Fruit fly (Drosophila melanogaster) whole organism, embryonic: ENCODE data around the gene Ttc19.

ENCODE experiments used
- CG10431 ChIP-seq: fragments of 200-800 bp; sonication (Bioruptor generic); optimal IDR thresholded peaks from 3 replicates; lab custom pipeline; 2018; ENCODE audit warnings: missing biosample characterization, mild to moderate bottlenecking, missing genetic modification characterization
- CG10654 ChIP-seq: fragments of 200-800 bp; sonication (Bioruptor generic); optimal IDR thresholded peaks from 2 replicates; lab custom pipeline; 2016; ENCODE audit warnings: missing biosample characterization, missing genetic modification characterization
- CG10979 ChIP-seq: fragments of 200-800 bp; sonication (Bioruptor generic); optimal IDR thresholded peaks from 2 replicates; lab custom pipeline; 2018; ENCODE audit warnings: missing biosample characterization, mild to moderate bottlenecking, missing genetic modification characterization, moderate library complexity
- CG11247 ChIP-seq: fragments of 200-800 bp; sonication (Bioruptor generic); IDR thresholded peaks from 2 replicates; pipeline ENCODE4 v1.3.6; 2022; ENCODE audit warnings: missing biosample characterization, missing genetic modification characterization
- CG12155 ChIP-seq: fragments of 200-800 bp; sonication (Bioruptor generic); optimal IDR thresholded peaks from 3 replicates; lab custom pipeline; 2016; ENCODE audit warnings: missing biosample characterization, missing genetic modification characterization
- CG14710 ChIP-seq: fragments of 200-800 bp; sonication (Bioruptor generic); optimal IDR thresholded peaks from 3 replicates; lab custom pipeline; 2019; ENCODE audit warnings: missing biosample characterization, mild to moderate bottlenecking, missing genetic modification characterization, moderate library complexity
- CG1603 ChIP-seq: fragments of 200-800 bp; sonication (Bioruptor generic); optimal IDR thresholded peaks from 2 replicates; lab custom pipeline; 2019; ENCODE audit warnings: missing biosample characterization, mild to moderate bottlenecking, missing genetic modification characterization, moderate library complexity
- CG17186 ChIP-seq: fragments of 200-800 bp; sonication (Bioruptor generic); optimal IDR thresholded peaks from 3 replicates; lab custom pipeline; 2017; ENCODE audit warnings: missing biosample characterization, missing genetic modification reagents, missing genetic modification characterization
- CG17385 ChIP-seq: fragments of 200-800 bp; sonication (Bioruptor generic); optimal IDR thresholded peaks from 3 replicates; lab custom pipeline; 2018; ENCODE audit warnings: missing biosample characterization, mild to moderate bottlenecking, missing genetic modification characterization
- CG17802 ChIP-seq: fragments of 200-800 bp; sonication (Bioruptor generic); optimal IDR thresholded peaks from 2 replicates; lab custom pipeline; 2018; ENCODE audit warnings: missing biosample characterization, mild to moderate bottlenecking, missing genetic modification characterization, moderate library complexity
- CG18764 ChIP-seq: fragments of 200-800 bp; sonication (Bioruptor generic); optimal IDR thresholded peaks from 3 replicates; lab custom pipeline; 2016; ENCODE audit warnings: missing biosample characterization, missing genetic modification characterization
- CG2116 ChIP-seq: fragments of 200-800 bp; sonication (Bioruptor generic); optimal IDR thresholded peaks from 3 replicates; lab custom pipeline; 2018; ENCODE audit warnings: missing biosample characterization, mild to moderate bottlenecking, missing genetic modification characterization
- CG2875 ChIP-seq: fragments of 200-800 bp; sonication (Bioruptor generic); optimal IDR thresholded peaks from 2 replicates; lab custom pipeline; 2017; ENCODE audit warnings: missing biosample characterization, mild to moderate bottlenecking, missing genetic modification characterization, missing genetic modification reagents
- CG30431 ChIP-seq: fragments of 200-800 bp; sonication (Bioruptor generic); optimal IDR thresholded peaks from 2 replicates; lab custom pipeline; 2017; ENCODE audit warnings: missing biosample characterization, missing genetic modification characterization
- CG3065 ChIP-seq: fragments of 200-800 bp; sonication (Bioruptor generic); optimal IDR thresholded peaks from 2 replicates; lab custom pipeline; 2016; ENCODE audit warnings: missing biosample characterization, missing genetic modification characterization
- CG31388 ChIP-seq: fragments of 200-800 bp; sonication (Bioruptor generic); optimal IDR thresholded peaks from 2 replicates; lab custom pipeline; 2016; ENCODE audit warnings: missing biosample characterization, missing genetic modification characterization
- CG32767 ChIP-seq: fragments of 200-800 bp; sonication (Bioruptor generic); IDR thresholded peaks from 2 replicates; pipeline ENCODE4 v1.3.6; 2022; ENCODE audit warnings: missing biosample characterization, missing genetic modification characterization
- CG34376 ChIP-seq: fragments of 200-800 bp; sonication (Bioruptor generic); optimal IDR thresholded peaks from 2 replicates; lab custom pipeline; 2018; ENCODE audit warnings: missing biosample characterization, mild to moderate bottlenecking, missing genetic modification characterization
- CG6272 ChIP-seq: fragments of 200-800 bp; sonication (Bioruptor generic); IDR thresholded peaks from 2 replicates; pipeline ENCODE4 v1.3.6; 2022; ENCODE audit warnings: missing biosample characterization, missing genetic modification characterization
- CG7963 ChIP-seq: fragments of 200-800 bp; sonication (Bioruptor generic); IDR thresholded peaks from 3 replicates; pipeline ENCODE4 v1.3.6; 2022; ENCODE audit warnings: missing biosample characterization, missing genetic modification characterization; ENCODE audit not compliant: partially characterized antibody
- CG8765 ChIP-seq: fragments of 200-800 bp; sonication (Bioruptor generic); IDR thresholded peaks from 2 replicates; pipeline ENCODE4 v1.3.6; 2022; ENCODE audit warnings: missing biosample characterization, missing genetic modification characterization
- D ChIP-seq, 2 experiments: fragments of 200-800 bp in 1 of 2; fragments of >200 bp in 1 of 2; sonication (Bioruptor generic) in 1 of 2; optimal IDR thresholded peaks; 2 replicates in 1 of 2; 3 replicates in 1 of 2; lab custom pipeline; 2017; ENCODE audit warnings: mild to moderate bottlenecking in 1 of 2, missing biosample characterization in 1 of 2, missing genetic modification characterization in 1 of 2, missing genetic modification reagents in 1 of 2
- Doc2 ChIP-seq: fragments of 200-800 bp; sonication (Bioruptor generic); IDR thresholded peaks from 2 replicates; pipeline ENCODE4 v1.3.6; 2022; ENCODE audit warnings: missing biosample characterization, missing genetic modification characterization
- GATAe ChIP-seq: fragments of 200-800 bp; sonication (Bioruptor generic); conservative IDR thresholded peaks from 2 replicates; pipeline ENCODE4 v1.3.6; 2022; ENCODE audit warnings: missing biosample characterization, missing genetic modification characterization
- HLH4C ChIP-seq: fragments of 200-800 bp; sonication (Bioruptor generic); IDR thresholded peaks from 3 replicates; pipeline ENCODE4 v1.3.6; 2022; ENCODE audit warnings: missing biosample characterization, missing genetic modification characterization; ENCODE audit not compliant: partially characterized antibody
- HLHmδ ChIP-seq: fragments of 200-800 bp; sonication (Bioruptor generic); optimal IDR thresholded peaks from 2 replicates; lab custom pipeline; 2018; ENCODE audit warnings: missing biosample characterization, mild to moderate bottlenecking, missing genetic modification characterization, moderate library complexity
- Hey ChIP-seq: fragments of 200-800 bp; sonication (Bioruptor generic); optimal IDR thresholded peaks from 3 replicates; lab custom pipeline; 2018; ENCODE audit warnings: missing biosample characterization, mild to moderate bottlenecking, missing genetic modification characterization
- Hr3 ChIP-seq: fragments of 200-800 bp; sonication (Bioruptor generic); optimal IDR thresholded peaks from 3 replicates; lab custom pipeline; 2016; ENCODE audit warnings: missing biosample characterization, missing genetic modification characterization
- Myb ChIP-seq: fragments of 200-800 bp; sonication (Bioruptor generic); optimal IDR thresholded peaks from 2 replicates; lab custom pipeline; 2016; ENCODE audit warnings: missing biosample characterization, missing genetic modification characterization
- NfI ChIP-seq: fragments of 200-800 bp; sonication (Bioruptor generic); optimal IDR thresholded peaks from 3 replicates; lab custom pipeline; 2018; ENCODE audit warnings: missing biosample characterization, mild to moderate bottlenecking, missing genetic modification characterization, moderate library complexity
- Ravus ChIP-seq: fragments of 200-800 bp; sonication (Bioruptor generic); IDR thresholded peaks from 2 replicates; pipeline ENCODE4 v1.3.6; 2022; ENCODE audit warnings: missing biosample characterization, missing genetic modification characterization
- Tbp ChIP-seq: fragments of >200 bp; optimal IDR thresholded peaks from 2 replicates; lab custom pipeline; 2018; ENCODE audit warnings: missing biosample characterization, missing genetic modification characterization
- Vsx1 ChIP-seq: fragments of 200-800 bp; sonication (Bioruptor generic); optimal IDR thresholded peaks from 2 replicates; lab custom pipeline; 2017; ENCODE audit warnings: missing biosample characterization, mild to moderate bottlenecking, missing genetic modification characterization, missing genetic modification reagents
- cad ChIP-seq: fragments of >200 bp; optimal IDR thresholded peaks from 2 replicates; lab custom pipeline; 2017; ENCODE audit warnings: missing biosample characterization, missing genetic modification characterization
- corto ChIP-seq: fragments of 200-800 bp; sonication (Bioruptor generic); optimal IDR thresholded peaks from 2 replicates; lab custom pipeline; 2016; ENCODE audit warnings: missing biosample characterization, mild to moderate bottlenecking, missing genetic modification characterization, moderate library complexity
- h ChIP-seq: fragments of >200 bp; optimal IDR thresholded peaks from 2 replicates; lab custom pipeline; 2017
- ham ChIP-seq: fragments of 200-800 bp; sonication (Bioruptor generic); IDR thresholded peaks from 2 replicates; pipeline ENCODE4 v1.3.6; 2022; ENCODE audit warnings: missing biosample characterization, missing genetic modification characterization
- jumu ChIP-seq: fragments of 200-800 bp; sonication (Bioruptor generic); optimal IDR thresholded peaks from 3 replicates; lab custom pipeline; 2016; ENCODE audit warnings: missing biosample characterization, missing genetic modification characterization
- lilli ChIP-seq: fragments of 200-800 bp; sonication (Bioruptor generic); optimal IDR thresholded peaks from 3 replicates; lab custom pipeline; 2016; ENCODE audit warnings: missing biosample characterization, missing genetic modification characterization
- lmd ChIP-seq: fragments of 200-800 bp; sonication (Bioruptor generic); IDR thresholded peaks from 2 replicates; pipeline ENCODE4 v1.3.6; 2022; ENCODE audit warnings: missing biosample characterization, missing genetic modification characterization
- mam ChIP-seq: fragments of 200-800 bp; sonication (Bioruptor generic); optimal IDR thresholded peaks from 3 replicates; lab custom pipeline; 2016; ENCODE audit warnings: missing biosample characterization, missing genetic modification characterization
- mirr ChIP-seq: fragments of 200-800 bp; sonication (Bioruptor generic); optimal IDR thresholded peaks from 3 replicates; lab custom pipeline; 2018; ENCODE audit warnings: missing biosample characterization, mild to moderate bottlenecking, missing genetic modification characterization
- nerfin-2 ChIP-seq: fragments of 200-800 bp; sonication (Bioruptor generic); IDR thresholded peaks from 2 replicates; pipeline ENCODE4 v1.3.6; 2022; ENCODE audit warnings: missing biosample characterization, missing genetic modification characterization; ENCODE audit not compliant: partially characterized antibody
- pb ChIP-seq: fragments of 200-800 bp; sonication (Bioruptor generic); optimal IDR thresholded peaks from 3 replicates; lab custom pipeline; 2016; ENCODE audit warnings: missing biosample characterization, missing genetic modification characterization
- psq ChIP-seq: fragments of 200-800 bp; sonication (Bioruptor generic); optimal IDR thresholded peaks from 2 replicates; lab custom pipeline; 2017; ENCODE audit warnings: missing biosample characterization, missing genetic modification characterization
- repo ChIP-seq: fragments of 200-800 bp; sonication (Bioruptor generic); optimal IDR thresholded peaks from 2 replicates; lab custom pipeline; 2016; ENCODE audit warnings: missing biosample characterization, missing genetic modification characterization
- row ChIP-seq: fragments of 200-800 bp; sonication (Bioruptor generic); IDR thresholded peaks from 3 replicates; pipeline ENCODE4 v1.3.6; 2022; ENCODE audit warnings: missing biosample characterization, missing genetic modification characterization
- run ChIP-seq: fragments of 200-800 bp; sonication (Bioruptor generic); optimal IDR thresholded peaks from 3 replicates; lab custom pipeline; 2018; ENCODE audit warnings: missing biosample characterization, mild to moderate bottlenecking, missing genetic modification characterization
- sens ChIP-seq: fragments of 200-800 bp; sonication (Bioruptor generic); peaks from one replicate; lab custom pipeline; 2016; ENCODE audit warnings: missing biosample characterization, missing genetic modification characterization
- seq ChIP-seq: fragments of 200-800 bp; sonication (Bioruptor generic); IDR thresholded peaks from 2 replicates; pipeline ENCODE4 v1.3.6; 2022; ENCODE audit warnings: missing biosample characterization, missing genetic modification characterization
- so ChIP-seq: fragments of 200-800 bp; sonication (Bioruptor generic); IDR thresholded peaks from 3 replicates; pipeline ENCODE4 v1.3.6; 2022; ENCODE audit warnings: missing biosample characterization, missing genetic modification characterization
- unpg ChIP-seq: fragments of 200-800 bp; sonication (Bioruptor generic); optimal IDR thresholded peaks from 3 replicates; lab custom pipeline; 2018; ENCODE audit warnings: missing biosample characterization, mild to moderate bottlenecking, missing genetic modification characterization, moderate library complexity
- yki ChIP-seq: fragments of >200 bp; optimal IDR thresholded peaks from 3 replicates; lab custom pipeline; 2018

The Ttc19 gene

dm6 chr2L:19048912-19049311, 4.0 kb upstream of the Ttc19 start, which contains the start of gene CG10470 (continued):
- TF ChIP-seq Tbp (GFP tag; lab: Kevin White, UChicago) (no peak), HLH4C (GFP tag; lab: Robert Waterston, UW) (peak; percentile 81), repo (GFP tag; lab: Kevin White, UChicago) (no peak), CG17186 (GFP tag; lab: Kevin White, UChicago) (no peak), CG31388 (GFP tag; lab: Kevin White, UChicago) (no peak), mirr (no peak), CG10654 (GFP tag; lab: Kevin White, UChicago) (no peak), lilli (GFP tag; lab: Kevin White, UChicago) (peak; percentile 21), Hey (tag; lab: Kevin White, UChicago) (no peak), Vsx1 (GFP tag; lab: Kevin White, UChicago) (no peak), jumu (GFP tag; lab: Kevin White, UChicago) (no peak), lmd (no peak), CG3065 (GFP tag; lab: Kevin White, UChicago) (no peak), seq (GFP tag; lab: Robert Waterston, UW) (no peak), sens (GFP tag; lab: Kevin White, UChicago) (peak; percentile 87), D (optimal IDR thresholded peaks at IDR 0.05; lab: Kevin White, UChicago) (no peak), D (GFP tag; optimal IDR thresholded peaks at IDR 0.05; lab: Kevin White, UChicago) (no peak), run (tag; lab: Kevin White, UChicago) (no peak), CG11247 (GFP tag; lab: Robert Waterston, UW) (no peak), psq (GFP tag; lab: Kevin White, UChicago) (no peak), Doc2 (GFP tag; lab: Robert Waterston, UW) (no peak), CG34376 (GFP tag; lab: Kevin White, UChicago) (no peak), ham (GFP tag; lab: Robert Waterston, UW) (no peak), CG6272 (GFP tag; lab: Robert Waterston, UW) (no peak), CG17802 (tag; lab: Kevin White, UChicago) (no peak), CG18764 (GFP tag; lab: Kevin White, UChicago) (no peak), CG12155 (GFP tag; lab: Kevin White, UChicago) (no peak), so (GFP tag; lab: Robert Waterston, UW) (no peak), CG32767 (GFP tag; lab: Robert Waterston, UW) (no peak), CG10431 (GFP tag; lab: Kevin White, UChicago) (no peak), pb (GFP tag; lab: Kevin White, UChicago) (no peak), HLHmδ (no peak), cad (no peak), GATAe (GFP tag; lab: Robert Waterston, UW) (no peak), corto (no peak), CG1603 (tag; lab: Kevin White, UChicago) (peak; percentile 20), CG2116 (GFP tag; lab: Kevin White, UChicago) (peak; percentile 68), Myb (GFP tag; lab: Kevin White, UChicago) (no peak), CG14710 (peak; percentile 46), unpg (GFP tag; lab: Kevin White, UChicago) (peak; percentile 28), row (GFP tag; lab: Robert Waterston, UW) (peak; percentile 54; the same call in 1 of the 3 replicates), CG10979 (peak; percentile 22), h (no peak), NfI (GFP tag; lab: Kevin White, UChicago) (no peak), Ravus (GFP tag; lab: Robert Waterston, UW) (no peak), nerfin-2 (GFP tag; lab: Robert Waterston, UW) (peak; percentile 80), CG30431 (GFP tag; lab: Kevin White, UChicago) (no peak), mam (GFP tag; lab: Kevin White, UChicago) (no peak), CG2875 (GFP tag; lab: Kevin White, UChicago) (no peak), yki (lab: Kevin White, UChicago) (no peak), CG8765 (GFP tag; lab: Robert Waterston, UW) (no peak), Hr3 (GFP tag; lab: Kevin White, UChicago) (no peak), CG17385 (peak; percentile 14), CG7963 (GFP tag; lab: Robert Waterston, UW) (peak; percentile 75)
